Worm (Caenorhabditis elegans) whole organism, L2 larva: ENCODE measurements around the gene tag-278.

Experiments
- C34F6.9 ChIP-seq: fragments of 150-350 bp; optimal IDR thresholded peaks from 2 replicates; lab custom pipeline; 2014; ENCODE audit warnings: missing biosample characterization, missing genetic modification characterization
- F13H6.1 ChIP-seq: sonication (generic microtip); optimal IDR thresholded peaks from 2 replicates; lab custom pipeline; 2016; ENCODE audit warnings: missing genetic modification characterization, missing compliant biosample characterization
- R02D3.7 ChIP-seq: fragments of 150-350 bp; optimal IDR thresholded peaks from 2 replicates; lab custom pipeline; 2014; ENCODE audit warnings: missing biosample characterization, missing genetic modification characterization
- Y55F3AM.14 ChIP-seq: fragments of 200-800 bp; sonication (Bioruptor generic); optimal IDR thresholded peaks from 2 replicates; lab custom pipeline; 2018; ENCODE audit warnings: mild to moderate bottlenecking, missing genetic modification characterization, missing compliant biosample characterization
- ZK546.5 ChIP-seq: sonication (generic microtip); optimal IDR thresholded peaks from 2 replicates; lab custom pipeline; 2017; ENCODE audit warnings: missing biosample characterization, missing genetic modification characterization
- alr-1 ChIP-seq: fragments of 150-350 bp; optimal IDR thresholded peaks from 2 replicates; lab custom pipeline; 2014; ENCODE audit warnings: missing biosample characterization, missing genetic modification characterization
- aly-2 ChIP-seq: fragments of 150-350 bp; optimal IDR thresholded peaks from 2 replicates; lab custom pipeline; 2014; ENCODE audit warnings: missing biosample characterization, missing genetic modification characterization
- ama-1 ChIP-seq: fragments of 150-350 bp; optimal IDR thresholded peaks from 2 replicates; lab custom pipeline; 2018; ENCODE audit warnings: inconsistent platforms
- blmp-1 ChIP-seq: sonication (generic microtip); optimal IDR thresholded peaks from 2 replicates; lab custom pipeline; 2017; ENCODE audit warnings: missing genetic modification characterization, mild to moderate bottlenecking, missing compliant biosample characterization, antibody characterized with exemption, moderate library complexity; ENCODE audit not compliant: insufficient read depth
- ceh-16 ChIP-seq: fragments of 150-350 bp; optimal IDR thresholded peaks from 2 replicates; lab custom pipeline; 2014; ENCODE audit warnings: missing biosample characterization, missing genetic modification characterization
- ceh-82 ChIP-seq: fragments of 150-350 bp; optimal IDR thresholded peaks from 2 replicates; lab custom pipeline; 2014; ENCODE audit warnings: missing biosample characterization, missing genetic modification characterization
- crh-2 ChIP-seq: sonication (generic microtip); optimal IDR thresholded peaks from 2 replicates; lab custom pipeline; 2017; ENCODE audit warnings: missing biosample characterization, missing genetic modification characterization
- dmd-4 ChIP-seq: sonication (generic microtip); optimal IDR thresholded peaks from 2 replicates; lab custom pipeline; 2017; ENCODE audit warnings: missing biosample characterization, missing genetic modification characterization
- egl-27 ChIP-seq: sonication (generic microtip); optimal IDR thresholded peaks from 3 replicates; lab custom pipeline; 2017; ENCODE audit warnings: missing biosample characterization, missing genetic modification reagents, missing genetic modification characterization
- elt-1 ChIP-seq: fragments of 150-350 bp; optimal IDR thresholded peaks from 2 replicates; lab custom pipeline; 2014; ENCODE audit warnings: missing biosample characterization, missing genetic modification characterization
- elt-3 ChIP-seq: sonication (generic microtip); optimal IDR thresholded peaks from 2 replicates; lab custom pipeline; 2017; ENCODE audit warnings: missing biosample characterization, missing genetic modification characterization
- fos-1 ChIP-seq: fragments of 150-350 bp; optimal IDR thresholded peaks from 2 replicates; lab custom pipeline; 2014; ENCODE audit warnings: missing biosample characterization, missing genetic modification characterization
- gmeb-1 ChIP-seq: fragments of 150-350 bp; optimal IDR thresholded peaks from 2 replicates; lab custom pipeline; 2014; ENCODE audit warnings: missing biosample characterization, missing genetic modification characterization
- lin-11 ChIP-seq: fragments of 150-350 bp; sonication (generic microtip); optimal IDR thresholded peaks from 2 replicates; lab custom pipeline; 2014; ENCODE audit warnings: missing biosample characterization, missing genetic modification characterization, inconsistent platforms, mixed read lengths
- lin-13 ChIP-seq: fragments of 150-350 bp; optimal IDR thresholded peaks from 2 replicates; lab custom pipeline; 2014; ENCODE audit warnings: missing biosample characterization, missing genetic modification reagents, missing genetic modification characterization
- lin-39 ChIP-seq: fragments of 150-350 bp; optimal IDR thresholded peaks from 2 replicates; lab custom pipeline; 2014; ENCODE audit warnings: missing biosample characterization, missing genetic modification reagents, missing genetic modification characterization
- lsy-2 ChIP-seq, 2 experiments: fragments of 150-350 bp in 1 of 2; sonication (generic microtip) in 1 of 2; optimal IDR thresholded peaks; 2 replicates each; lab custom pipeline; 2014 to 2017; ENCODE audit warnings: missing biosample characterization in 2 of 2, missing genetic modification characterization in 2 of 2
- mab-5 ChIP-seq: fragments of 150-350 bp; optimal IDR thresholded peaks from 2 replicates; lab custom pipeline; 2014; ENCODE audit warnings: missing biosample characterization, missing genetic modification characterization
- mbf-1 ChIP-seq: sonication (generic microtip); optimal IDR thresholded peaks from 2 replicates; lab custom pipeline; 2017; ENCODE audit warnings: missing biosample characterization, missing genetic modification characterization
- mdl-1 ChIP-seq, 2 experiments: fragments of 150-350 bp in 1 of 2; sonication (generic microtip) in 1 of 2; optimal IDR thresholded peaks; 2 replicates each; lab custom pipeline; 2017; ENCODE audit warnings: missing biosample characterization in 2 of 2, missing genetic modification characterization in 2 of 2
- nhr-10 ChIP-seq: sonication (generic microtip); optimal IDR thresholded peaks from 2 replicates; lab custom pipeline; 2017; ENCODE audit warnings: missing biosample characterization, missing genetic modification characterization
- nhr-11 ChIP-seq: fragments of 150-350 bp; optimal IDR thresholded peaks from 2 replicates; lab custom pipeline; 2014; ENCODE audit warnings: missing biosample characterization, missing genetic modification characterization
- nhr-12 ChIP-seq: fragments of 150-350 bp; optimal IDR thresholded peaks from 2 replicates; lab custom pipeline; 2014; ENCODE audit warnings: missing biosample characterization, missing genetic modification characterization
- nhr-129 ChIP-seq: fragments of 150-350 bp; optimal IDR thresholded peaks from 2 replicates; lab custom pipeline; 2014; ENCODE audit warnings: missing biosample characterization, missing genetic modification characterization
- nhr-21 ChIP-seq: fragments of 150-350 bp; optimal IDR thresholded peaks from 2 replicates; lab custom pipeline; 2014; ENCODE audit warnings: missing biosample characterization, missing genetic modification characterization
- nhr-23 ChIP-seq: fragments of 150-350 bp; optimal IDR thresholded peaks from 2 replicates; lab custom pipeline; 2014; ENCODE audit warnings: missing biosample characterization, missing genetic modification reagents, missing genetic modification characterization
- nhr-237 ChIP-seq: fragments of 150-350 bp; optimal IDR thresholded peaks from 2 replicates; lab custom pipeline; 2014; ENCODE audit warnings: missing biosample characterization, missing genetic modification characterization
- nhr-25 ChIP-seq: fragments of 150-350 bp; sonication (generic microtip); optimal IDR thresholded peaks from 3 replicates; lab custom pipeline; 2014; ENCODE audit warnings: missing biosample characterization, missing genetic modification characterization
- nhr-6 ChIP-seq: fragments of 150-350 bp; optimal IDR thresholded peaks from 2 replicates; lab custom pipeline; 2014; ENCODE audit warnings: missing biosample characterization, missing genetic modification characterization
- nhr-77 ChIP-seq: fragments of 150-350 bp; optimal IDR thresholded peaks from 2 replicates; lab custom pipeline; 2014; ENCODE audit warnings: missing biosample characterization, missing genetic modification characterization
- peb-1 ChIP-seq: fragments of 150-350 bp; optimal IDR thresholded peaks from 2 replicates; lab custom pipeline; 2014; ENCODE audit warnings: missing biosample characterization, missing genetic modification characterization
- sem-4 ChIP-seq: fragments of 150-350 bp; optimal IDR thresholded peaks from 2 replicates; lab custom pipeline; 2014; ENCODE audit warnings: missing biosample characterization, missing genetic modification reagents, missing genetic modification characterization
- skn-1 ChIP-seq: sonication (generic microtip); optimal IDR thresholded peaks from 2 replicates; lab custom pipeline; 2017; ENCODE audit warnings: missing biosample characterization, missing genetic modification characterization
- sma-3 ChIP-seq: sonication (generic microtip); optimal IDR thresholded peaks from 2 replicates; lab custom pipeline; 2016; ENCODE audit warnings: missing genetic modification reagents, missing genetic modification characterization, missing compliant biosample characterization
- sma-9 ChIP-seq, 2 experiments: fragments of 150-350 bp in 1 of 2; sonication (generic microtip) in 1 of 2; optimal IDR thresholded peaks; 2 replicates each; lab custom pipeline; 2014 to 2016; ENCODE audit warnings: missing genetic modification characterization in 2 of 2, mild to moderate bottlenecking in 1 of 2, missing biosample characterization in 1 of 2, missing compliant biosample characterization in 1 of 2, missing genetic modification reagents in 1 of 2, moderate library complexity in 1 of 2
- snpc-4 ChIP-seq: fragments of 150-350 bp; optimal IDR thresholded peaks from 2 replicates; lab custom pipeline; 2014; ENCODE audit warnings: missing biosample characterization, missing genetic modification characterization
- unc-39 ChIP-seq: fragments of 150-350 bp; optimal IDR thresholded peaks from 2 replicates; lab custom pipeline; 2014; ENCODE audit warnings: missing biosample characterization, missing genetic modification characterization
- unc-55 ChIP-seq: fragments of 150-350 bp; sonication (generic microtip); optimal IDR thresholded peaks from 3 replicates; lab custom pipeline; 2014; ENCODE audit warnings: missing biosample characterization, missing genetic modification reagents, missing genetic modification characterization
- unc-62 ChIP-seq: fragments of 150-350 bp; optimal IDR thresholded peaks from 2 replicates; lab custom pipeline; 2014; ENCODE audit warnings: missing biosample characterization, missing genetic modification reagents, missing genetic modification characterization
- zag-1 ChIP-seq: fragments of 150-350 bp; optimal IDR thresholded peaks from 2 replicates; lab custom pipeline; 2014; ENCODE audit warnings: missing biosample characterization, missing genetic modification characterization
- ztf-1 ChIP-seq: fragments of 200-800 bp; sonication (Bioruptor generic); conservative IDR thresholded peaks from 2 replicates; pipeline ENCODE4 v1.3.6; 2022; ENCODE audit warnings: missing genetic modification characterization, missing compliant biosample characterization
- ztf-11 ChIP-seq: sonication (generic microtip); optimal IDR thresholded peaks from 2 replicates; lab custom pipeline; 2017; ENCODE audit warnings: missing biosample characterization, missing genetic modification characterization
- ztf-4 ChIP-seq: fragments of 150-350 bp; optimal IDR thresholded peaks from 2 replicates; lab custom pipeline; 2014; ENCODE audit warnings: missing biosample characterization, missing genetic modification characterization

The tag-278 gene

DNA sequence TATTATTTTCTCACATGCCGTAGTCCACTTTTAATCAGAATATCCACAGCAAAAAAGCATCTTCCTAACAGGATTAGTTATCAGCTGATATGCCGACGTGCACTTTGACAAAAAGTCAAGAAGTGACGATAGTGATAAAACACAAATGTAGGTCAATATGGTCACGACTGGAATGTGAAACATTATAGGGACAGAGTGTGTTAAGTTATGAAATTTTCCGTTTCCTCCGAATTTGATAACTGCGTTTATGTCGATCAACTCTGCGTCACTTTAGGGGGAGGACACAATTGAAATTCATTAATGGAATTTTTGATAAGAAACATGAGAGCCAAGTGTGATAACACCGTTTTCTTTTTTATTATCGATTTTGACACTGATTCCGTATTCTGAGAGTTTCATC is 40.0 kb upstream of the tag-278 start, which contains the start of gene aex-4:
TSS of gene aex-4 (plus strand) at position 312 of the 400 bp plus-strand sequence.
- TF ChIP-seq ztf-4 (tag; lab: Kevin White, UChicago) (no peak), C34F6.9 (tag; lab: Kevin White, UChicago) (no peak), nhr-237 (tag; lab: Kevin White, UChicago) (no peak), ztf-11 (tag; lab: Kevin White, UChicago) (no peak), R02D3.7 (tag; lab: Kevin White, UChicago) (no peak), lin-11 (tag; lab: Kevin White, UChicago) (no peak), lin-13 (GFP tag; lab: Kevin White, UChicago) (no peak), unc-39 (tag; lab: Kevin White, UChicago) (no peak), lin-39 (tag; lab: Kevin White, UChicago) (no peak), unc-62 (GFP tag; lab: Kevin White, UChicago) (no peak), sma-9 (GFP tag; optimal IDR thresholded peaks at IDR 0.05; lab: Kevin White, UChicago) (peak; percentile 85), sma-9 (tag; optimal IDR thresholded peaks at IDR 0.05; lab: Kevin White, UChicago) (no peak), nhr-77 (tag; lab: Kevin White, UChicago) (no peak), ceh-82 (tag; lab: Kevin White, UChicago) (no peak), mdl-1 (tag; optimal IDR thresholded peaks at IDR 0.05; lab: Kevin White, UChicago) (no peak), snpc-4 (no peak), dmd-4 (tag; lab: Kevin White, UChicago) (no peak), mbf-1 (tag; lab: Kevin White, UChicago) (no peak), nhr-10 (tag; lab: Kevin White, UChicago) (no peak), ama-1 (lab: Kevin White, UChicago) (no peak), peb-1 (no peak), elt-1 (no peak), Y55F3AM.14 (GFP tag; lab: Kevin White, UChicago) (no peak), nhr-11 (tag; lab: Kevin White, UChicago) (no peak), fos-1 (peak; percentile 96), nhr-6 (tag; lab: Kevin White, UChicago) (no peak), mab-5 (tag; lab: Kevin White, UChicago) (no peak), F13H6.1 (tag; lab: Kevin White, UChicago) (peak; percentile 47), nhr-129 (peak; percentile 23), unc-55 (no peak), nhr-12 (tag; lab: Kevin White, UChicago) (no peak), blmp-1 (tag; lab: Kevin White, UChicago) (no peak), nhr-23 (tag; lab: Kevin White, UChicago) (no peak), nhr-25 (tag; lab: Kevin White, UChicago) (no peak), crh-2 (tag; lab: Kevin White, UChicago) (peak; percentile 64), ztf-1 (GFP tag; lab: Robert Waterston, UW) (no peak), aly-2 (tag; lab: Kevin White, UChicago) (no peak), nhr-21 (tag; lab: Kevin White, UChicago) (no peak), lsy-2 (tag; optimal IDR thresholded peaks at IDR 0.05; lab: Kevin White, UChicago) (no peak), skn-1 (tag; lab: Kevin White, UChicago) (no peak), alr-1 (tag; lab: Kevin White, UChicago) (no peak), sem-4 (no peak), sma-3 (GFP tag; lab: Kevin White, UChicago) (no peak), egl-27 (tag; lab: Kevin White, UChicago) (no peak), ZK546.5 (tag; lab: Kevin White, UChicago) (no peak), ceh-16 (tag; lab: Kevin White, UChicago) (no peak), zag-1 (no peak), elt-3 (tag; lab: Kevin White, UChicago) (no peak), gmeb-1 (tag; lab: Kevin White, UChicago) (peak; percentile 51)
- TF ChIP-seq, all 48 proteins: peak for 6
